Worm (Caenorhabditis elegans) whole organism, young adult: ENCODE measurements around the gene moc-2.

Experiments
- B0035.1 ChIP-seq: sonication (generic microtip); optimal IDR thresholded peaks from 2 replicates; lab custom pipeline; 2016; ENCODE audit warnings: missing genetic modification characterization, mild to moderate bottlenecking, missing compliant biosample characterization, missing genotype, missing genetic modification reagents
- B0261.1 ChIP-seq: sonication (generic microtip); optimal IDR thresholded peaks from 2 replicates; lab custom pipeline; 2016; ENCODE audit warnings: mild to moderate bottlenecking, missing genetic modification characterization, moderate library complexity, missing compliant biosample characterization
- B0336.3 ChIP-seq: fragments of 200-800 bp; sonication (Bioruptor generic); IDR thresholded peaks from 2 replicates; pipeline ENCODE4 v1.3.6; 2022; ENCODE audit warnings: missing genetic modification characterization, missing compliant biosample characterization
- F33H1.4 ChIP-seq: fragments of 200-800 bp; sonication (Bioruptor generic); IDR thresholded peaks from 2 replicates; pipeline ENCODE4 v1.3.6; 2022; ENCODE audit warnings: missing genetic modification reagents, missing genetic modification characterization, missing compliant biosample characterization
- F49E8.2 ChIP-seq: sonication (generic microtip); optimal IDR thresholded peaks from 3 replicates; lab custom pipeline; 2017; ENCODE audit warnings: missing genetic modification characterization, mild to moderate bottlenecking, missing compliant biosample characterization, antibody characterized with exemption, moderate library complexity; ENCODE audit not compliant: insufficient read depth
- K11D2.4 ChIP-seq: fragments of 200-800 bp; sonication (Bioruptor generic); IDR thresholded peaks from 2 replicates; pipeline ENCODE4 v1.3.6; 2022; ENCODE audit warnings: missing genetic modification reagents, missing genetic modification characterization, missing compliant biosample characterization
- Y53F4B.3 ChIP-seq: fragments of 200-800 bp; sonication (Bioruptor generic); IDR thresholded peaks from 2 replicates; pipeline ENCODE4 v1.3.6; 2022; ENCODE audit warnings: missing genetic modification reagents, missing genetic modification characterization, missing compliant biosample characterization
- Y79H2A.3 ChIP-seq: fragments of 200-800 bp; sonication (Bioruptor generic); conservative IDR thresholded peaks from 2 replicates; pipeline ENCODE4 v1.3.6; 2022; ENCODE audit warnings: missing genetic modification reagents, missing genetic modification characterization, missing compliant biosample characterization
- akir-1 ChIP-seq: fragments of 200-800 bp; sonication (Bioruptor generic); optimal IDR thresholded peaks from 2 replicates; lab custom pipeline; 2018; ENCODE audit warnings: mild to moderate bottlenecking, missing genetic modification characterization, moderate library complexity, missing compliant biosample characterization
- ama-1 ChIP-seq, 3 experiments: fragments of 150-350 bp in 1 of 3; sonication (generic microtip) in 2 of 3; optimal IDR thresholded peaks; 2 replicates each; lab custom pipeline; 2014 to 2018; ENCODE audit warnings: missing biosample characterization in 2 of 3, missing genetic modification characterization in 2 of 3, missing genetic modification reagents in 2 of 3
- aptf-3 ChIP-seq: fragments of 200-800 bp; sonication (Bioruptor generic); IDR thresholded peaks from 2 replicates; pipeline ENCODE4 v1.3.6; 2022; ENCODE audit warnings: missing genetic modification characterization, missing compliant biosample characterization
- atf-7 ChIP-seq: sonication (generic microtip); optimal IDR thresholded peaks from 2 replicates; lab custom pipeline; 2017; ENCODE audit warnings: mild to moderate bottlenecking, missing genetic modification characterization, missing compliant biosample characterization
- athp-1 ChIP-seq: sonication (generic microtip); optimal IDR thresholded peaks from 2 replicates; lab custom pipeline; 2017; ENCODE audit warnings: mild to moderate bottlenecking, missing genetic modification characterization, missing compliant biosample characterization
- attf-6 ChIP-seq: fragments of 200-800 bp; sonication (Bioruptor generic); IDR thresholded peaks from 2 replicates; pipeline ENCODE4 v1.3.6; 2022; ENCODE audit warnings: missing genetic modification reagents, missing genetic modification characterization, missing compliant biosample characterization
- ccch-3 ChIP-seq: fragments of 200-800 bp; sonication (Bioruptor generic); optimal IDR thresholded peaks from 2 replicates; lab custom pipeline; 2018; ENCODE audit warnings: mild to moderate bottlenecking, missing genetic modification characterization, missing compliant biosample characterization
- cebp-1 ChIP-seq, 2 experiments: fragments of 200-800 bp in 1 of 2; sonication (Bioruptor generic) in 1 of 2; sonication (generic microtip) in 1 of 2; IDR thresholded peaks in 1 of 2; optimal IDR thresholded peaks in 1 of 2; 2 replicates each; pipeline versions ENCODE4 v1.3.6 to Lab custom; 2017 to 2022; ENCODE audit warnings: missing compliant biosample characterization in 2 of 2, missing genetic modification characterization in 2 of 2, mild to moderate bottlenecking in 1 of 2, missing genetic modification reagents in 1 of 2, moderate library complexity in 1 of 2
- ceh-100 ChIP-seq: fragments of 200-800 bp; sonication (Bioruptor generic); IDR thresholded peaks from 2 replicates; pipeline ENCODE4 v1.3.6; 2022; ENCODE audit warnings: missing genetic modification reagents, missing genetic modification characterization, missing compliant biosample characterization
- ceh-27 ChIP-seq: fragments of 200-800 bp; sonication (Bioruptor generic); optimal IDR thresholded peaks from 2 replicates; lab custom pipeline; 2018; ENCODE audit warnings: mild to moderate bottlenecking, missing genetic modification characterization, moderate library complexity, missing compliant biosample characterization
- ceh-58 ChIP-seq: fragments of 200-800 bp; sonication (Bioruptor generic); IDR thresholded peaks from 2 replicates; pipeline ENCODE4 v1.3.6; 2022; ENCODE audit warnings: missing genetic modification characterization, missing compliant biosample characterization
- die-1 ChIP-seq: sonication (generic microtip); optimal IDR thresholded peaks from 2 replicates; lab custom pipeline; 2016; ENCODE audit warnings: missing genotype, mild to moderate bottlenecking, missing genetic modification characterization, missing compliant biosample characterization
- egl-18 ChIP-seq: fragments of 200-800 bp; sonication (Bioruptor generic); IDR thresholded peaks from 2 replicates; pipeline ENCODE4 v1.3.6; 2022; ENCODE audit warnings: missing genetic modification reagents, missing genetic modification characterization, missing compliant biosample characterization
- fkh-3 ChIP-seq: sonication (generic microtip); optimal IDR thresholded peaks from 2 replicates; lab custom pipeline; 2016; ENCODE audit warnings: mild to moderate bottlenecking, missing genetic modification characterization, missing compliant biosample characterization
- gei-17 ChIP-seq: fragments of 200-800 bp; sonication (Bioruptor generic); optimal IDR thresholded peaks from 2 replicates; lab custom pipeline; 2018; ENCODE audit warnings: mild to moderate bottlenecking, missing genetic modification characterization, missing compliant biosample characterization
- him-1 ChIP-seq: sonication (generic microtip); optimal IDR thresholded peaks from 2 replicates; lab custom pipeline; 2016; ENCODE audit warnings: missing genotype, missing genetic modification reagents, missing genetic modification characterization, missing compliant biosample characterization
- hmg-1.2 ChIP-seq: fragments of 200-800 bp; sonication (Bioruptor generic); IDR thresholded peaks from 2 replicates; pipeline ENCODE4 v1.3.6; 2022; ENCODE audit warnings: missing genetic modification reagents, missing genetic modification characterization, missing compliant biosample characterization
- hrde-1 ChIP-seq: sonication (generic microtip); optimal IDR thresholded peaks from 2 replicates; lab custom pipeline; 2016; ENCODE audit warnings: missing genetic modification characterization, mild to moderate bottlenecking, missing compliant biosample characterization, moderate library complexity, missing genotype, missing genetic modification reagents, borderline replicate concordance
- hsf-1 ChIP-seq: fragments of 200-800 bp; sonication (Bioruptor generic); IDR thresholded peaks from 2 replicates; pipeline ENCODE4 v1.3.6; 2022; ENCODE audit warnings: missing genetic modification reagents, missing genetic modification characterization, missing compliant biosample characterization
- let-526 ChIP-seq: fragments of 200-800 bp; sonication (Bioruptor generic); IDR thresholded peaks from 2 replicates; pipeline ENCODE4 v1.3.6; 2022; ENCODE audit warnings: missing genetic modification reagents, missing genetic modification characterization, missing compliant biosample characterization
- let-607 ChIP-seq, 2 experiments: fragments of 200-800 bp in 1 of 2; sonication (Bioruptor generic) in 1 of 2; sonication (generic microtip) in 1 of 2; optimal IDR thresholded peaks; 2 replicates each; lab custom pipeline; 2016 to 2018; ENCODE audit warnings: mild to moderate bottlenecking in 2 of 2, missing compliant biosample characterization in 2 of 2, missing genetic modification characterization in 2 of 2, moderate library complexity in 2 of 2, missing genotype in 1 of 2
- lin-54 ChIP-seq: fragments of 200-800 bp; sonication (Bioruptor generic); optimal IDR thresholded peaks from 2 replicates; lab custom pipeline; 2018; ENCODE audit warnings: mild to moderate bottlenecking, missing genetic modification characterization, missing compliant biosample characterization
- lsl-1 ChIP-seq: fragments of 200-800 bp; sonication (Bioruptor generic); optimal IDR thresholded peaks from 2 replicates; lab custom pipeline; 2018; ENCODE audit warnings: mild to moderate bottlenecking, missing genetic modification characterization, moderate library complexity, missing compliant biosample characterization
- lsy-27 ChIP-seq: sonication (generic microtip); optimal IDR thresholded peaks from 2 replicates; lab custom pipeline; 2017; ENCODE audit warnings: missing genetic modification characterization, mild to moderate bottlenecking, missing compliant biosample characterization, antibody characterized with exemption, missing genotype, borderline replicate concordance; ENCODE audit not compliant: insufficient read depth
- madf-3 ChIP-seq: fragments of 200-800 bp; sonication (Bioruptor generic); IDR thresholded peaks from 2 replicates; pipeline ENCODE4 v1.3.6; 2022; ENCODE audit warnings: missing genetic modification reagents, missing genetic modification characterization, missing compliant biosample characterization
- mcd-1 ChIP-seq: fragments of 200-800 bp; sonication (Bioruptor generic); IDR thresholded peaks from 2 replicates; pipeline ENCODE4 v1.3.6; 2022; ENCODE audit warnings: missing genetic modification reagents, missing genetic modification characterization, missing compliant biosample characterization
- mel-28 ChIP-seq: sonication (generic microtip); optimal IDR thresholded peaks from 2 replicates; lab custom pipeline; 2016; ENCODE audit warnings: borderline replicate concordance, mild to moderate bottlenecking, missing genetic modification characterization, missing compliant biosample characterization
- nhr-120 ChIP-seq: fragments of 200-800 bp; sonication (Bioruptor generic); IDR thresholded peaks from 2 replicates; pipeline ENCODE4 v1.3.6; 2022; ENCODE audit warnings: missing genetic modification characterization, missing compliant biosample characterization
- nhr-80 ChIP-seq: sonication (generic microtip); optimal IDR thresholded peaks from 2 replicates; lab custom pipeline; 2016; ENCODE audit warnings: missing genetic modification characterization, missing compliant biosample characterization
- pbrm-1 ChIP-seq: fragments of 200-800 bp; sonication (Bioruptor generic); IDR thresholded peaks from 2 replicates; pipeline ENCODE4 v1.3.6; 2022; ENCODE audit warnings: missing genetic modification reagents, missing genetic modification characterization, missing compliant biosample characterization
- repo-1 ChIP-seq: sonication (generic microtip); optimal IDR thresholded peaks from 2 replicates; lab custom pipeline; 2017; ENCODE audit warnings: mild to moderate bottlenecking, missing genetic modification characterization, missing compliant biosample characterization
- snpc-1.1 ChIP-seq: sonication (generic microtip); optimal IDR thresholded peaks from 2 replicates; lab custom pipeline; 2017; ENCODE audit warnings: missing genetic modification characterization, mild to moderate bottlenecking, missing compliant biosample characterization, antibody characterized with exemption, moderate library complexity, missing genotype, missing genetic modification reagents; ENCODE audit not compliant: insufficient read depth
- tbp1 ChIP-seq: fragments of 200-800 bp; sonication (Bioruptor generic); optimal IDR thresholded peaks from 2 replicates; lab custom pipeline; 2018; ENCODE audit warnings: mild to moderate bottlenecking, missing genetic modification characterization, missing compliant biosample characterization
- ztf-22 ChIP-seq: fragments of 200-800 bp; sonication (Bioruptor generic); optimal IDR thresholded peaks from 2 replicates; lab custom pipeline; 2018; ENCODE audit warnings: mild to moderate bottlenecking, missing genetic modification characterization, moderate library complexity, missing compliant biosample characterization

moc-2 gene

DNA sequence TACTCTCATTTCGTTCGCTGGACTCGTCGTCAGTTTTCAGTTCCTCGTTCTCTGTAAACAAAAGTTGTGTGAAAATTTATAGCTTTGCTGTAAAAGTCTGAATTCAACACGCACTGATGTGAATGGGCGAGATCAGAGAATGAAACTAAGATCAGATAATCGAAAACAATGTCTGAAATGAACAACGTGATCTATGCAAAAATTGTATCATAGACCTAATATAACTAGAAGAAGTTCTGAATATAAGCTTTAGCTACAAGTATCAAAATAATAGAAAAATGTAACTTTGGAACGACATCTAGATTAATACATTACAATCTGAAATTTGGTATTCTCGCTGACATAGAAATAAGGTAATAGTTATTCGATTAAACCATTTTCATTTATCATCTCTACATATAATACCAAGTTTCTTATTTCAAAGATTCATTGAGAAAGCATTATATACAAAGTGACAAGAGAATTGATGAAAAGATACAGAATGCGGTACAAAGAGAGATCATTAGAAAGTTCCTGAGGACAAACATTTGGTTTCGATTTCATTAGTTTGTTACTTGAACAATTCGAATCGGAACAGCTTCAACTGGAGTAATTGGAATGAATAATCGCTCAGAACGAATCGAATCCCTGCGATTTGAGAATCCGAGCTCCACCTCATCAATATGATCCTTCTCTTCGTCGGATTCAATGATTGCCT is at the start of gene moc-2:
Gene moc-2 (minus strand): TSS at position 51 of the 697 bp plus-strand sequence.
- TF ChIP-seq gei-17 (GFP tag; lab: Kevin White, UChicago): no peak
- no peak for TF ChIP-seq snpc-1.1 (tag; lab: Kevin White, UChicago)
- TF ChIP-seq ccch-3: no peak

DNA sequence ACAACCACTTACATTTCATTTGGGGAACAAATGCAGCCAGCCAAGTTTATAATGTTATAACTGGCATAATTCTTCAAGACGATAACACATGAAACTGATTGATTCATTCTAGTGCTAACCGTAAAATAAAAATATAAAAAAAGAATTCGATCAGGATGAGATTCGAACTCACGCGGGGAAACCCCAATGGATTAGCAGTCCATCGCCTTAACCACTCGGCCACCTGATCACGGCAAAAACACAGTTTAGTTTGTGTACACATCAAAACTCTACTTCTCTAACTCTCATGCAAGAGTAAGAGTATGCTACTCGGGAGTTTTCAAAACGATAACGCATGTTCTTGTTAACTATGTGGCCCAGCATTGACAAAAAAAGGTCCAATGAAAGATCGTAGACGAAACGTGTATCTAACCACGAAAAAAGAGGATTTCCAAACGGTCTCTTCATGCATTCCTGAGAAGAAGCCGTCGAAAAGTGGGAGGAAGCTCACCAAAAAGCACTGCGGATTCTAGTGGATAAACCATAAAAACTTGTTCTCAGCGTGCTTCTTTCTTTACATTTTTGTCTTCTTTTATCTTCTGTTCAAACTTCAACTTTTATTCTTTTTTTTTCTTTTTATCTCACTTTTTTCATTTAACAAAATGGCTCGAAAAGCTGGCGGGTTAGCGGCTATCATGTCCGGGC is 47.9 kb upstream of the moc-2 start, which contains the start of gene twk-10:
Gene twk-10 (plus strand): TSS at position 634 of the 684 bp plus-strand sequence.
- TF ChIP-seq ztf-22 (GFP tag; lab: Kevin White, UChicago) (no peak), K11D2.4 (GFP tag; lab: Robert Waterston, UW) (no peak), madf-3 (0 out of 2 replicates have a peak, but pooled peaks have one; percentile 55), mel-28 (tag; lab: Kevin White, UChicago) (no peak), F49E8.2 (tag; lab: Kevin White, UChicago) (no peak), let-526 (no peak), tbp1 (peak; percentile 94), aptf-3 (no peak), hrde-1 (tag; lab: Kevin White, UChicago) (peak; percentile 4), athp-1 (tag; lab: Kevin White, UChicago) (no peak), ceh-27 (no peak), Y53F4B.3 (GFP tag; lab: Robert Waterston, UW) (no peak), die-1 (peak; percentile 78), B0035.1 (peak; percentile 15), egl-18 (GFP tag; lab: Robert Waterston, UW) (no peak), him-1 (tag; lab: Kevin White, UChicago) (peak; percentile 75), cebp-1 (GFP tag; IDR thresholded peaks at IDR 0.05; lab: Robert Waterston, UW) (no peak), cebp-1 (tag; optimal IDR thresholded peaks at IDR 0.05; lab: Kevin White, UChicago) (no peak), hsf-1 (GFP tag; lab: Robert Waterston, UW) (no peak), akir-1 (no peak), mcd-1 (no peak), F33H1.4 (GFP tag; lab: Robert Waterston, UW) (0 out of 2 replicates have a peak, but pooled peaks have one; percentile 8), nhr-80 (tag; lab: Kevin White, UChicago) (peak; percentile 24), repo-1 (tag; lab: Kevin White, UChicago) (no peak), ama-1 (optimal IDR thresholded peaks at IDR 0.05; lab: Kevin White, UChicago) (no peak), ama-1 (GFP tag; optimal IDR thresholded peaks at IDR 0.05; lab: Kevin White, UChicago) (peak in 1 of 2 experiments; percentile 88), ceh-100 (GFP tag; lab: Robert Waterston, UW) (no peak), atf-7 (tag; lab: Kevin White, UChicago) (no peak), attf-6 (GFP tag; lab: Robert Waterston, UW) (no peak), lsl-1 (peak; percentile 7), lin-54 (GFP tag; lab: Kevin White, UChicago) (peak; percentile 51), B0261.1 (tag; lab: Kevin White, UChicago) (peak; percentile 73), nhr-120 (GFP tag; lab: Robert Waterston, UW) (no peak), fkh-3 (tag; lab: Kevin White, UChicago) (no peak), hmg-1.2 (peak; percentile 61), Y79H2A.3 (GFP tag; lab: Robert Waterston, UW) (no peak), B0336.3 (GFP tag; lab: Robert Waterston, UW) (no peak), let-607 (tag; optimal IDR thresholded peaks at IDR 0.05; lab: Kevin White, UChicago) (peak in 1 of 2 experiments; percentile 42), ceh-58 (0 out of 2 replicates have a peak, but pooled peaks have one; percentile 72), pbrm-1 (GFP tag; lab: Robert Waterston, UW) (peak; percentile 52; the same call in 1 of the 2 replicates), lsy-27 (tag; lab: Kevin White, UChicago) (peak; percentile 51), ccch-3 (no peak)
